Fruit fly (Drosophila melanogaster): ENCODE data around the gene CG18259.
A peak's percentile ranks its signal among the peaks of the same experiment; 100 is the strongest.

Gene CG18259

dm6 chrX:18789353-18790210 is 6.3 kb upstream of the CG18259 start (continued):
- peak; percentile 51 to 71 for TF ChIP-seq Hr51 (GFP tag; optimal IDR thresholded peaks at IDR 0.05)
- TF ChIP-seq hkb (optimal IDR thresholded peaks at IDR 0.05), result no peak
- TF ChIP-seq hkb (GFP tag; IDR thresholded peaks at IDR 0.05), result no peak
- no peak for TF ChIP-seq chm (GFP tag; IDR thresholded peaks at IDR 0.05)
- TF ChIP-seq croc (GFP tag; conservative IDR thresholded peaks at IDR 0.05), result no peak
- peak; percentile 48 for TF ChIP-seq CG14710 (tag; optimal IDR thresholded peaks at IDR 0.05)
- no peak for TF ChIP-seq CG2889 (GFP tag; IDR thresholded peaks at IDR 0.05)
- TF ChIP-seq sna (GFP tag; IDR thresholded peaks at IDR 0.05; ENCODE audit: partially characterized antibody), result no peak
- no peak for TF ChIP-seq CG11085 (GFP tag; IDR thresholded peaks at IDR 0.05)
- TF ChIP-seq hb (GFP tag; IDR thresholded peaks at IDR 0.05; ENCODE audit: partially characterized antibody), result no peak
- TF ChIP-seq CG3838 (GFP tag; optimal IDR thresholded peaks at IDR 0.05), result peak; percentile 5
- no peak for TF ChIP-seq kni (GFP tag; optimal IDR thresholded peaks at IDR 0.05)
- TF ChIP-seq Dll (GFP tag; IDR thresholded peaks at IDR 0.05; ENCODE audit: partially characterized antibody), result no peak
- TF ChIP-seq Lpt (GFP tag; optimal IDR thresholded peaks at IDR 0.05), result no peak
- peak; percentile 21 for TF ChIP-seq CG4854 (GFP tag; optimal IDR thresholded peaks at IDR 0.05)
- TF ChIP-seq CG6813 (GFP tag; optimal IDR thresholded peaks at IDR 0.05), result peak; percentile 19
- TF ChIP-seq Awh (GFP tag; IDR thresholded peaks at IDR 0.05), result no peak
- peak; percentile 2 for TF ChIP-seq CG8359 (GFP tag; optimal IDR thresholded peaks at IDR 0.05; ENCODE audit: borderline replicate concordance)
- TF ChIP-seq CG15696 (tag; optimal IDR thresholded peaks at IDR 0.05), result peak; percentile 23
- no peak for TF ChIP-seq CG12236 (GFP tag; optimal IDR thresholded peaks at IDR 0.05)
- peak; percentile 31 for TF ChIP-seq Dad (GFP tag; optimal IDR thresholded peaks at IDR 0.05)
- TF ChIP-seq C15 (GFP tag; IDR thresholded peaks at IDR 0.05), result no peak
- peak; percentile 69 for TF ChIP-seq CG13424 (tag; optimal IDR thresholded peaks at IDR 0.05)
- TF ChIP-seq maf-S (GFP tag; optimal IDR thresholded peaks at IDR 0.05), result peak; percentile 28
- TF ChIP-seq CG7745 (tag; optimal IDR thresholded peaks at IDR 0.05), result no peak
- TF ChIP-seq CG14050 (GFP tag; IDR thresholded peaks at IDR 0.05), result no peak
- no peak for TF ChIP-seq B-H2 (GFP tag; optimal IDR thresholded peaks at IDR 0.05)
- TF ChIP-seq mirr (GFP tag; optimal IDR thresholded peaks at IDR 0.05), result no peak
- no peak for TF ChIP-seq CG17912 (GFP tag; optimal IDR thresholded peaks at IDR 0.05)
- no peak for TF ChIP-seq nerfin-2 (GFP tag; IDR thresholded peaks at IDR 0.05; ENCODE audit: partially characterized antibody)
- TF ChIP-seq Asciz (GFP tag; optimal IDR thresholded peaks at IDR 0.05), result peak; percentile 49
- TF ChIP-seq BtbVII (GFP tag; optimal IDR thresholded peaks at IDR 0.05), result peak; percentile 61
- peak; percentile 57; the same call in 1 of the 2 replicates for TF ChIP-seq al (GFP tag; IDR thresholded peaks at IDR 0.05)
- TF ChIP-seq Optix (GFP tag; IDR thresholded peaks at IDR 0.05), result no peak
- TF ChIP-seq D19A (tag; optimal IDR thresholded peaks at IDR 0.05), result peak; percentile 54
- no peak for TF ChIP-seq p53 (GFP tag; optimal IDR thresholded peaks at IDR 0.05)
- TF ChIP-seq odd (GFP tag; optimal IDR thresholded peaks at IDR 0.05), result peak; percentile 53
- TF ChIP-seq NC2β (GFP tag; optimal IDR thresholded peaks at IDR 0.05), result peak; percentile 17
- peak; percentile 11 for TF ChIP-seq YL-1 (GFP tag; optimal IDR thresholded peaks at IDR 0.05)
- TF ChIP-seq zen2 (GFP tag; IDR thresholded peaks at IDR 0.05; ENCODE audit: partially characterized antibody), result no peak
- TF ChIP-seq Max (GFP tag; optimal IDR thresholded peaks at IDR 0.05), result peak; percentile 42
- no peak for TF ChIP-seq H15 (GFP tag; IDR thresholded peaks at IDR 0.05)
- peak; percentile 46 for TF ChIP-seq jumu (GFP tag; optimal IDR thresholded peaks at IDR 0.05)
- no peak for TF ChIP-seq ase (GFP tag; IDR thresholded peaks at IDR 0.05)
- TF ChIP-seq MBD-R2 (GFP tag; IDR thresholded peaks at IDR 0.05), result no peak
- peak; percentile 80 for TF ChIP-seq pfk (GFP tag; optimal IDR thresholded peaks at IDR 0.05)
- TF ChIP-seq Dfd (GFP tag; optimal IDR thresholded peaks at IDR 0.05), result no peak
- TF ChIP-seq Drgx (GFP tag; IDR thresholded peaks at IDR 0.05), result peak; percentile 14; the same call in 1 of the 2 replicates
- TF ChIP-seq Sox102F (GFP tag; optimal IDR thresholded peaks at IDR 0.05), result peak; percentile 48

Data from whole organism, embryonic.